Fruit fly (Drosophila melanogaster) whole organism, embryonic: ENCODE measurements around the gene CG10730.

Experiments
- B-H1 ChIP-seq: fragments of 200-800 bp; sonication (Bioruptor generic); IDR thresholded peaks from 3 replicates; pipeline ENCODE4 v1.3.6; 2022; ENCODE audit warnings: missing biosample characterization, missing genetic modification characterization
- B-H2 ChIP-seq: fragments of 200-800 bp; sonication (Bioruptor generic); optimal IDR thresholded peaks from 2 replicates; lab custom pipeline; 2018; ENCODE audit warnings: missing biosample characterization, mild to moderate bottlenecking, missing genetic modification characterization
- CG10462 ChIP-seq: fragments of 200-800 bp; sonication (Bioruptor generic); optimal IDR thresholded peaks from 2 replicates; lab custom pipeline; 2016; ENCODE audit warnings: missing biosample characterization, missing genetic modification characterization
- CG12071 ChIP-seq: fragments of 200-800 bp; sonication (Bioruptor generic); optimal IDR thresholded peaks from 3 replicates; lab custom pipeline; 2018; ENCODE audit warnings: missing biosample characterization, mild to moderate bottlenecking, missing genetic modification characterization
- CG14050 ChIP-seq: fragments of 200-800 bp; sonication (Bioruptor generic); IDR thresholded peaks from 3 replicates; pipeline ENCODE4 v1.3.6; 2022; ENCODE audit warnings: missing biosample characterization, missing genetic modification characterization
- CG1529 ChIP-seq: fragments of 200-800 bp; sonication (Bioruptor generic); optimal IDR thresholded peaks from 3 replicates; lab custom pipeline; 2018; ENCODE audit warnings: missing biosample characterization, missing genetic modification characterization
- CG15479 ChIP-seq: fragments of 200-800 bp; sonication (Bioruptor generic); optimal IDR thresholded peaks from 3 replicates; lab custom pipeline; 2019; ENCODE audit warnings: missing biosample characterization, mild to moderate bottlenecking, missing genetic modification characterization, moderate library complexity
- CG18011 ChIP-seq: fragments of 200-800 bp; sonication (Bioruptor generic); optimal IDR thresholded peaks from 2 replicates; lab custom pipeline; 2017; ENCODE audit warnings: missing biosample characterization, missing genetic modification characterization, mild to moderate bottlenecking, moderate library complexity, missing genotype
- CG2120 ChIP-seq: fragments of 200-800 bp; sonication (Bioruptor generic); optimal IDR thresholded peaks from 3 replicates; lab custom pipeline; 2016; ENCODE audit warnings: missing biosample characterization, missing genetic modification characterization
- CG2202 ChIP-seq: fragments of 200-800 bp; sonication (Bioruptor generic); optimal IDR thresholded peaks from 2 replicates; lab custom pipeline; 2018; ENCODE audit warnings: missing biosample characterization, mild to moderate bottlenecking, missing genetic modification characterization
- CG42726 ChIP-seq: fragments of 200-800 bp; sonication (Bioruptor generic); IDR thresholded peaks from 2 replicates; pipeline ENCODE4 v1.3.6; 2022; ENCODE audit warnings: missing biosample characterization, missing genetic modification characterization; ENCODE audit not compliant: partially characterized antibody
- CG4360 ChIP-seq: fragments of 200-800 bp; sonication (Bioruptor generic); IDR thresholded peaks from 2 replicates; pipeline ENCODE4 v1.3.6; 2022; ENCODE audit warnings: missing biosample characterization, missing genetic modification characterization
- CG5953 ChIP-seq: fragments of 200-800 bp; sonication (Bioruptor generic); IDR thresholded peaks from 2 replicates; pipeline ENCODE4 v1.3.6; 2022; ENCODE audit warnings: missing biosample characterization, missing genetic modification characterization
- CG6654 ChIP-seq: fragments of 200-800 bp; sonication (Bioruptor generic); optimal IDR thresholded peaks from 2 replicates; lab custom pipeline; 2017; ENCODE audit warnings: missing biosample characterization, mild to moderate bottlenecking, missing genetic modification characterization
- CG6813 ChIP-seq: fragments of 200-800 bp; sonication (Bioruptor generic); optimal IDR thresholded peaks from 2 replicates; lab custom pipeline; 2017; ENCODE audit warnings: missing biosample characterization, missing genetic modification characterization, mild to moderate bottlenecking, moderate library complexity, missing genetic modification reagents
- CG8359 ChIP-seq: fragments of 200-800 bp; sonication (Bioruptor generic); optimal IDR thresholded peaks from 2 replicates; lab custom pipeline; 2017; ENCODE audit warnings: missing biosample characterization, mild to moderate bottlenecking, missing genetic modification characterization, borderline replicate concordance
- CG9727 ChIP-seq: fragments of 200-800 bp; sonication (Bioruptor generic); optimal IDR thresholded peaks from 3 replicates; lab custom pipeline; 2017; ENCODE audit warnings: missing biosample characterization, mild to moderate bottlenecking, missing genetic modification characterization
- CHES-1-like ChIP-seq: fragments of 200-800 bp; sonication (Bioruptor generic); optimal IDR thresholded peaks from 2 replicates; lab custom pipeline; 2016; ENCODE audit warnings: missing biosample characterization, missing genetic modification characterization
- Dip3 ChIP-seq: fragments of 200-800 bp; sonication (Bioruptor generic); optimal IDR thresholded peaks from 3 replicates; lab custom pipeline; 2016; ENCODE audit warnings: missing biosample characterization, missing genetic modification characterization
- HLH54F ChIP-seq: fragments of 200-800 bp; sonication (Bioruptor generic); optimal IDR thresholded peaks from 3 replicates; lab custom pipeline; 2016; ENCODE audit warnings: missing biosample characterization, missing genetic modification characterization
- Lim3 ChIP-seq: fragments of 200-800 bp; sonication (Bioruptor generic); IDR thresholded peaks from 2 replicates; pipeline ENCODE4 v1.3.6; 2022; ENCODE audit warnings: missing biosample characterization, missing genetic modification characterization
- Lpt ChIP-seq: fragments of >200 bp; optimal IDR thresholded peaks from 2 replicates; lab custom pipeline; 2018; ENCODE audit warnings: missing biosample characterization, missing genetic modification characterization
- Mes4 ChIP-seq: fragments of 200-800 bp; sonication (Bioruptor generic); optimal IDR thresholded peaks from 2 replicates; lab custom pipeline; 2016; ENCODE audit warnings: missing biosample characterization, missing genetic modification characterization
- NFAT ChIP-seq: fragments of 200-800 bp; sonication (Bioruptor generic); IDR thresholded peaks from 2 replicates; pipeline ENCODE4 v1.3.6; 2022; ENCODE audit warnings: missing biosample characterization, missing genetic modification characterization
- PHDP ChIP-seq: fragments of 200-800 bp; sonication (Bioruptor generic); optimal IDR thresholded peaks from 3 replicates; lab custom pipeline; 2018; ENCODE audit warnings: missing biosample characterization, mild to moderate bottlenecking, missing genetic modification characterization, moderate library complexity
- Rx ChIP-seq: fragments of 200-800 bp; sonication (Bioruptor generic); IDR thresholded peaks from 2 replicates; pipeline ENCODE4 v1.3.6; 2022; ENCODE audit warnings: missing biosample characterization, missing genetic modification characterization
- ara ChIP-seq: fragments of 200-800 bp; sonication (Bioruptor generic); IDR thresholded peaks from 2 replicates; pipeline ENCODE4 v1.3.6; 2022; ENCODE audit warnings: missing biosample characterization, missing genetic modification characterization
- ase ChIP-seq: fragments of 200-800 bp; sonication (Bioruptor generic); IDR thresholded peaks from 3 replicates; pipeline ENCODE4 v1.3.6; 2022; ENCODE audit warnings: missing biosample characterization, missing genetic modification characterization
- az2 ChIP-seq: fragments of 200-800 bp; sonication (Bioruptor generic); optimal IDR thresholded peaks from 3 replicates; lab custom pipeline; 2016; ENCODE audit warnings: missing biosample characterization, missing genetic modification characterization
- bab2 ChIP-seq: fragments of 200-800 bp; sonication (Bioruptor generic); optimal IDR thresholded peaks from 2 replicates; lab custom pipeline; 2016; ENCODE audit warnings: missing biosample characterization, missing genetic modification characterization
- bcd ChIP-seq: fragments of 200-800 bp; sonication (Bioruptor generic); optimal IDR thresholded peaks from 2 replicates; lab custom pipeline; 2017; ENCODE audit warnings: missing biosample characterization, mild to moderate bottlenecking, missing genetic modification characterization
- btn ChIP-seq: fragments of 200-800 bp; sonication (Bioruptor generic); optimal IDR thresholded peaks from 2 replicates; lab custom pipeline; 2016; ENCODE audit warnings: missing biosample characterization, missing genetic modification characterization
- cad ChIP-seq: fragments of >200 bp; optimal IDR thresholded peaks from 2 replicates; lab custom pipeline; 2017; ENCODE audit warnings: missing biosample characterization, missing genetic modification characterization
- dimm ChIP-seq: fragments of 200-800 bp; sonication (Bioruptor generic); IDR thresholded peaks from 2 replicates; pipeline ENCODE4 v1.3.6; 2022; ENCODE audit warnings: missing biosample characterization, missing genetic modification characterization
- dm ChIP-seq: fragments of 200-800 bp; sonication (Bioruptor generic); optimal IDR thresholded peaks from 3 replicates; lab custom pipeline; 2016; ENCODE audit warnings: missing biosample characterization, missing genetic modification characterization
- grn ChIP-seq: fragments of 200-800 bp; sonication (Bioruptor generic); optimal IDR thresholded peaks from 3 replicates; lab custom pipeline; 2017; ENCODE audit warnings: missing biosample characterization, missing genetic modification characterization
- hb ChIP-seq: fragments of 200-800 bp; sonication (Bioruptor generic); IDR thresholded peaks from 3 replicates; pipeline ENCODE4 v1.3.6; 2022; ENCODE audit warnings: missing biosample characterization, missing genetic modification characterization; ENCODE audit not compliant: partially characterized antibody
- jing ChIP-seq: fragments of 200-800 bp; sonication (Bioruptor generic); optimal IDR thresholded peaks from 2 replicates; lab custom pipeline; 2018; ENCODE audit warnings: missing biosample characterization, mild to moderate bottlenecking, missing genetic modification characterization
- nmo ChIP-seq: fragments of 200-800 bp; sonication (Bioruptor generic); optimal IDR thresholded peaks from 2 replicates; lab custom pipeline; 2018; ENCODE audit warnings: missing biosample characterization, mild to moderate bottlenecking, missing genetic modification characterization, moderate library complexity
- org-1 ChIP-seq: fragments of 200-800 bp; sonication (Bioruptor generic); optimal IDR thresholded peaks from 2 replicates; lab custom pipeline; 2017; ENCODE audit warnings: missing biosample characterization, missing genetic modification characterization
- pnt ChIP-seq: fragments of 200-800 bp; sonication (Bioruptor generic); optimal IDR thresholded peaks from 3 replicates; lab custom pipeline; 2016; ENCODE audit warnings: missing biosample characterization, missing genetic modification characterization
- pzg ChIP-seq: fragments of 200-800 bp; sonication (Bioruptor generic); optimal IDR thresholded peaks from 3 replicates; lab custom pipeline; 2018; ENCODE audit warnings: missing biosample characterization, mild to moderate bottlenecking, missing genetic modification characterization, moderate library complexity
- sc ChIP-seq, 3 experiments: fragments of >200 bp in 2 of 3; fragments of 200-800 bp in 1 of 3; sonication (Bioruptor generic) in 1 of 3; optimal IDR thresholded peaks; 2 replicates in 2 of 3; 3 replicates in 1 of 3; lab custom pipeline; 2017; ENCODE audit warnings: mild to moderate bottlenecking in 1 of 3, missing biosample characterization in 1 of 3, missing genetic modification characterization in 1 of 3, missing genetic modification reagents in 1 of 3
- tin ChIP-seq: fragments of 200-800 bp; sonication (Bioruptor generic); optimal IDR thresholded peaks from 3 replicates; lab custom pipeline; 2016; ENCODE audit warnings: missing biosample characterization, missing genetic modification characterization
- tio ChIP-seq: fragments of 200-800 bp; sonication (Bioruptor generic); optimal IDR thresholded peaks from 2 replicates; lab custom pipeline; 2017; ENCODE audit warnings: missing biosample characterization, missing genetic modification characterization, inconsistent platforms
- tna ChIP-seq: fragments of 200-800 bp; sonication (Bioruptor generic); IDR thresholded peaks from 2 replicates; pipeline ENCODE4 v1.3.6; 2022; ENCODE audit warnings: missing biosample characterization, missing genetic modification characterization; ENCODE audit not compliant: partially characterized antibody
- twi ChIP-seq: fragments of 200-800 bp; optimal IDR thresholded peaks from 2 replicates; lab custom pipeline; 2019; ENCODE audit warnings: missing biosample characterization, mild to moderate bottlenecking, missing genetic modification characterization, moderate library complexity
- vnd ChIP-seq: fragments of 200-800 bp; sonication (Bioruptor generic); IDR thresholded peaks from 3 replicates; pipeline ENCODE4 v1.3.6; 2022; ENCODE audit warnings: missing biosample characterization, missing genetic modification characterization; ENCODE audit not compliant: partially characterized antibody

CG10730 gene

dm6 chr2L:20084785-20085555, 13.0 kb upstream of the CG10730 start, which contains the start of gene fok (continued):
- TF ChIP-seq Rx (GFP tag; lab: Robert Waterston, UW) (peak; percentile 68; the same call in 1 of the 2 replicates), sc (optimal IDR thresholded peaks at IDR 0.05; lab: Kevin White, UChicago) (no peak), sc (GFP tag; optimal IDR thresholded peaks at IDR 0.05; lab: Kevin White, UChicago) (peak; percentile 91), vnd (no peak; the same call in 2 of the 3 replicates), CG5953 (peak; percentile 93), btn (GFP tag; lab: Kevin White, UChicago) (peak; percentile 87), nmo (GFP tag; lab: Kevin White, UChicago) (peak; percentile 97), pnt (GFP tag; lab: Kevin White, UChicago) (peak; percentile 93), tio (peak; percentile 96), CG2202 (tag; lab: Kevin White, UChicago) (peak; percentile 91), B-H2 (GFP tag; lab: Kevin White, UChicago) (peak; percentile 97), CG42726 (peak; percentile 43; the same call in 1 of the 2 replicates), bab2 (peak; percentile 94), CG14050 (GFP tag; lab: Robert Waterston, UW) (peak; percentile 94), HLH54F (GFP tag; lab: Kevin White, UChicago) (peak; percentile 95), CG8359 (peak; percentile 90), tna (GFP tag; lab: Robert Waterston, UW) (peak; percentile 45; the same call in 1 of the 2 replicates), CG1529 (GFP tag; lab: Kevin White, UChicago) (peak; percentile 96), dm (GFP tag; lab: Kevin White, UChicago) (peak; percentile 88), CG15479 (GFP tag; lab: Kevin White, UChicago) (peak; percentile 61), CG2120 (GFP tag; lab: Kevin White, UChicago) (peak; percentile 98), grn (GFP tag; lab: Kevin White, UChicago) (peak; percentile 91), pzg (GFP tag; lab: Kevin White, UChicago) (peak; percentile 23), Lim3 (GFP tag; lab: Robert Waterston, UW) (peak; percentile 66; the same call in 1 of the 2 replicates), hb (no peak), tin (GFP tag; lab: Kevin White, UChicago) (peak; percentile 93), B-H1 (peak; percentile 92), CG18011 (GFP tag; lab: Kevin White, UChicago) (peak; percentile 86), Mes4 (GFP tag; lab: Kevin White, UChicago) (peak; percentile 88), CG12071 (peak; percentile 96), NFAT (GFP tag; lab: Robert Waterston, UW) (peak; percentile 82), jing (GFP tag; lab: Kevin White, UChicago) (peak; percentile 84), Dip3 (GFP tag; lab: Kevin White, UChicago) (peak; percentile 92), CG9727 (GFP tag; lab: Kevin White, UChicago) (peak; percentile 96), cad (GFP tag; lab: Kevin White, UChicago) (no peak), dimm (peak; percentile 85), ara (GFP tag; lab: Robert Waterston, UW) (peak; percentile 93), CG10462 (GFP tag; lab: Kevin White, UChicago) (peak; percentile 81), CG6654 (peak; percentile 83), CG6813 (GFP tag; lab: Kevin White, UChicago) (peak; percentile 94), PHDP (tag; lab: Kevin White, UChicago) (peak; percentile 97), Lpt (GFP tag; lab: Kevin White, UChicago) (no peak), ase (peak; percentile 87), bcd (GFP tag; lab: Kevin White, UChicago) (peak; percentile 96), org-1 (GFP tag; lab: Kevin White, UChicago) (peak; percentile 96), az2 (GFP tag; lab: Kevin White, UChicago) (peak; percentile 95), CHES-1-like (GFP tag; lab: Kevin White, UChicago) (peak; percentile 96), twi (tag; lab: Kevin White, UChicago) (peak; percentile 93), CG4360 (GFP tag; lab: Robert Waterston, UW) (peak; percentile 49; the same call in 1 of the 2 replicates)
